Fruit fly (Drosophila melanogaster): ENCODE results near the gene CG4119.

CG4119 gene

DNA sequence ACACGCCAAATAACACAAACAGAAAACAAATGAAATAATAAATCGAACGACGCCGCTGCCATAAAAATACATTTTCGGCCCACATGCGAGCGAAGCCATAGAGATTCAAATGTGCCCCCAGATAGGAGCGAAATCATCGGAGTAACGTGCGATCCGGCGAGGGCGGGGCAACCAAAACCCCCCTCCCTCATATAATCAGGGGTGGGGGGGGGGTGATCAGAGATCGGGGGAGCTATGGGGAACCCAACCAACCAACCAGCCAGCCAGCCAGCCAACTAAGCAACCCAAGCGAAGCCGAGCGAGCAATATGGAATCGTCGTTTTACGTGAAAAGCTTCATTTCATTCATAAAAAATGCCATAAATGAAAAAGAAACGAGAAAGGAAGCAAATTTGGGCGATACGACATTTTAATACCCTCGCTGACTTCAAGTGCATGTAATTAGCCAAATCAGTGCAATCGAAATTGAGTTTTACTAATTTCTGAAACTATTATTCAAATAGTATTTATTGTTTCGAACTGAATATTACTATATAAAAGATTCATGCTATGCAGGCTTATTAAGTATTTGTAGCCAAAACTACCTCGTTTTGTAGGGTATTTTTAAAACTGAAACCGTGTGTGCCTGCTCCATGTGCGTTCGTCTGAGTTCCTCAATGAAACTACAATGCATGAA, 34.1 kb downstream of the CG4119 start (continued):
- TF ChIP-seq Six4 (GFP tag; optimal IDR thresholded peaks at IDR 0.05) (peak; percentile 29), jigr1 (GFP tag; IDR thresholded peaks at IDR 0.05) (peak; percentile 41; the same call in 1 of the 3 replicates), pb (GFP tag; optimal IDR thresholded peaks at IDR 0.05) (no peak), Side (GFP tag; optimal IDR thresholded peaks at IDR 0.05) (peak; percentile 12), otp (GFP tag; IDR thresholded peaks at IDR 0.05) (peak; percentile 39; the same call in 1 of the 3 replicates), Neu2 (GFP tag; optimal IDR thresholded peaks at IDR 0.05; ENCODE audit: borderline replicate concordance) (no peak), tap (tag; optimal IDR thresholded peaks at IDR 0.05) (peak; percentile 37), gsb (GFP tag; IDR thresholded peaks at IDR 0.05) (no peak), Bteb2 (GFP tag; optimal IDR thresholded peaks at IDR 0.05) (peak; percentile 13), CG12236 (GFP tag; optimal IDR thresholded peaks at IDR 0.05) (no peak), CG6683 (GFP tag; optimal IDR thresholded peaks at IDR 0.05) (peak; percentile 4), Elba2 (GFP tag; optimal IDR thresholded peaks at IDR 0.05) (no peak), cato (GFP tag; optimal IDR thresholded peaks at IDR 0.05; ENCODE audit: borderline replicate concordance) (peak; percentile 26), unc-4 (GFP tag; IDR thresholded peaks at IDR 0.05; ENCODE audit: partially characterized antibody) (no peak), seq (GFP tag; IDR thresholded peaks at IDR 0.05) (peak; percentile 28; the same call in 1 of the 2 replicates), Pdp1 (GFP tag; optimal IDR thresholded peaks at IDR 0.05) (peak; percentile 47 to 57), CG8359 (GFP tag; optimal IDR thresholded peaks at IDR 0.05; ENCODE audit: borderline replicate concordance) (no peak), Poxn (GFP tag; IDR thresholded peaks at IDR 0.05) (no peak), Optix (GFP tag; IDR thresholded peaks at IDR 0.05) (peak; percentile 52; the same call in 2 of the 3 replicates), CG8388 (GFP tag; optimal IDR thresholded peaks at IDR 0.05) (peak; percentile 75), tll (GFP tag; optimal IDR thresholded peaks at IDR 0.05) (no peak), pfk (GFP tag; optimal IDR thresholded peaks at IDR 0.05) (no peak), CG17802 (tag; optimal IDR thresholded peaks at IDR 0.05) (no peak), croc (GFP tag; conservative IDR thresholded peaks at IDR 0.05) (peak; percentile 48; the same call in 2 of the 3 replicates), CG8944 (GFP tag; optimal IDR thresholded peaks at IDR 0.05) (peak; percentile 22), CG17359 (tag; optimal IDR thresholded peaks at IDR 0.05) (peak; percentile 71), luna (GFP tag; optimal IDR thresholded peaks at IDR 0.05) (no peak), CG16813 (GFP tag; IDR thresholded peaks at IDR 0.05; ENCODE audit: partially characterized antibody) (no peak), CG1647 (GFP tag; optimal IDR thresholded peaks at IDR 0.05) (peak; percentile 21), sr (GFP tag; IDR thresholded peaks at IDR 0.05) (peak; percentile 49), CG2678 (tag; optimal IDR thresholded peaks at IDR 0.05) (peak; percentile 73), CG7928 (GFP tag; optimal IDR thresholded peaks at IDR 0.05) (no peak), CG5245 (GFP tag; optimal IDR thresholded peaks at IDR 0.05) (peak; percentile 37), CG14965 (GFP tag; optimal IDR thresholded peaks at IDR 0.05; ENCODE audit: borderline replicate concordance) (no peak), pita (GFP tag; optimal IDR thresholded peaks at IDR 0.05) (no peak), CG9609 (GFP tag; optimal IDR thresholded peaks at IDR 0.05) (peak; percentile 15), Med (GFP tag) (peak; percentile 87), cg (GFP tag; optimal IDR thresholded peaks at IDR 0.05) (no peak), CG12659 (GFP tag; optimal IDR thresholded peaks at IDR 0.05) (peak; percentile 3), insv (GFP tag; optimal IDR thresholded peaks at IDR 0.05) (no peak), zen (tag; optimal IDR thresholded peaks at IDR 0.05) (no peak), Kr (GFP tag; optimal IDR thresholded peaks at IDR 0.05) (no peak), az2 (GFP tag; optimal IDR thresholded peaks at IDR 0.05) (peak; percentile 43), Oli (tag; optimal IDR thresholded peaks at IDR 0.05) (peak; percentile 81), HHEX (GFP tag; optimal IDR thresholded peaks at IDR 0.05) (peak; percentile 22), Fer1 (GFP tag; optimal IDR thresholded peaks at IDR 0.05) (peak; percentile 47), CG15479 (GFP tag; optimal IDR thresholded peaks at IDR 0.05) (no peak), ash1 (GFP tag; optimal IDR thresholded peaks at IDR 0.05) (no peak)

Data from whole organism, embryonic.